Worm (Caenorhabditis elegans): ENCODE data around the gene obr-1.

- TF ChIP-seq lir-3 (tag; optimal IDR thresholded peaks at IDR 0.05; ENCODE audit: poor library complexity) (no peak), ztf-4 (tag; optimal IDR thresholded peaks at IDR 0.05) (peak; percentile 49), mdl-1 (tag; optimal IDR thresholded peaks at IDR 0.05) (peak in 1 of 2 experiments; percentile 60), aly-2 (tag; optimal IDR thresholded peaks at IDR 0.05) (no peak), tbx-2 (tag; optimal IDR thresholded peaks at IDR 0.05) (peak; percentile 60), egl-27 (tag; optimal IDR thresholded peaks at IDR 0.05) (no peak), snpc-4 (tag; optimal IDR thresholded peaks at IDR 0.05) (peak; percentile 8), unc-62 (GFP tag; optimal IDR thresholded peaks at IDR 0.05) (no peak), blmp-1 (tag; optimal IDR thresholded peaks at IDR 0.05) (peak; percentile 89), unc-130 (tag; optimal IDR thresholded peaks at IDR 0.05) (peak; percentile 67), pag-3 (tag; optimal IDR thresholded peaks at IDR 0.05; ENCODE audit: borderline replicate concordance, insufficient read depth) (no peak), nhr-20 (tag; optimal IDR thresholded peaks at IDR 0.05) (peak; percentile 84), nhr-12 (tag; optimal IDR thresholded peaks at IDR 0.05) (no peak)
These were observed 27.3 kb downstream of the obr-1 start for ce11 chrIII:11243421-11243820.
